Worm (Caenorhabditis elegans): Measurements from ENCODE around the gene trxr-2.
A peak's percentile ranks its signal among the peaks of the same experiment; 100 is the strongest.

trxr-2 gene

ce11 chrIII:8933696-8934095 lies 20.1 kb downstream of the trxr-2 start:
- TF ChIP-seq ceh-82 (tag; optimal IDR thresholded peaks at IDR 0.05) (peak in 1 of 3 experiments; percentile 14), lsy-2 (tag; optimal IDR thresholded peaks at IDR 0.05) (peak in 1 of 2 experiments; percentile 21), ceh-8 (GFP tag; optimal IDR thresholded peaks at IDR 0.05) (no peak), nhr-71 (tag; optimal IDR thresholded peaks at IDR 0.05) (peak; percentile 0), lin-14 (GFP tag; optimal IDR thresholded peaks at IDR 0.05) (peak; percentile 54)

DNA sequence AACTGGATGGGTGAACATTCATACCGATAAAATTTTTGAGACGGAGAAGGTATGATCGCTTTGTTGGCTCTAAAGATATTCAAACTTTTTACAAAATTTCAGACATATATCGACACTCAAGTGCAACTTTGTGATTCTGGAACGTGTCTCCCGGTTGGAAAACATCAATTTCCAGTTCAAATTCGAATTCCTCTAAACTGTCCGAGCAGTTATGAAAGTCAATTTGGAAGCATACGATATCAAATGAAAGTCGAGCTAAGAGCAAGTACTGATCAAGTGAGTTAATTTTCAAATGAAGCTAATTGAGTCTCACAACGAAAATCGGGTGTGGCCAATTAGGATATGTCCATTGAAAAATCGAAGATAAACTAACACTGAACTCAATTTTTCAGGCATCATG lies 20.8 kb downstream of the trxr-2 start:
- TF ChIP-seq efl-1 (optimal IDR thresholded peaks at IDR 0.05), result no peak
- TF ChIP-seq efl-1 (GFP tag; optimal IDR thresholded peaks at IDR 0.05 in 1 of 2), result peak in 1 of 2 experiments; percentile 91
- no peak for TF ChIP-seq ceh-88 (GFP tag; IDR thresholded peaks at IDR 0.05)

- peak; percentile 73 for TF ChIP-seq xbp-1 (tag; optimal IDR thresholded peaks at IDR 0.05)
- peak; percentile 72 for TF ChIP-seq skn-1 (tag; optimal IDR thresholded peaks at IDR 0.05)
- no peak for TF ChIP-seq mef-2 (tag; optimal IDR thresholded peaks at IDR 0.05)
- TF ChIP-seq ets-5 (GFP tag; IDR thresholded peaks at IDR 0.05), result no peak
- peak; percentile 27 for TF ChIP-seq aly-2 (tag; optimal IDR thresholded peaks at IDR 0.05)
- peak; percentile 18 for TF ChIP-seq nhr-237 (tag; optimal IDR thresholded peaks at IDR 0.05)
- TF ChIP-seq mep-1 (tag; optimal IDR thresholded peaks at IDR 0.05), result peak; percentile 83
- no peak for TF ChIP-seq hlh-17 (GFP tag; optimal IDR thresholded peaks at IDR 0.05; ENCODE audit: borderline replicate concordance)
- TF ChIP-seq efl-3 (GFP tag; optimal IDR thresholded peaks at IDR 0.05), result no peak
- TF ChIP-seq unc-86 (tag; optimal IDR thresholded peaks at IDR 0.05), result peak; percentile 61
- TF ChIP-seq rnt-1 (tag; optimal IDR thresholded peaks at IDR 0.05), result peak; percentile 86
- peak; percentile 38; the same call in 1 of the 2 replicates for TF ChIP-seq mab-9 (GFP tag; IDR thresholded peaks at IDR 0.05)
- TF ChIP-seq ceh-82 (tag; optimal IDR thresholded peaks at IDR 0.05), result peak; percentile 27 to 74 (median 58)
- peak; percentile 32; the same call in 1 of the 2 replicates for TF ChIP-seq ceh-88 (GFP tag; IDR thresholded peaks at IDR 0.05)
- peak; percentile 54 for TF ChIP-seq nhr-77 (tag; optimal IDR thresholded peaks at IDR 0.05)
- no peak for TF ChIP-seq nhr-84 (tag; optimal IDR thresholded peaks at IDR 0.05)
- peak; percentile 68 for TF ChIP-seq fkh-8 (tag; optimal IDR thresholded peaks at IDR 0.05)
- TF ChIP-seq egl-13 (tag; optimal IDR thresholded peaks at IDR 0.05), result peak; percentile 57
- no peak for TF ChIP-seq vab-15 (tag; optimal IDR thresholded peaks at IDR 0.05)
- TF ChIP-seq isw-1 (GFP tag; IDR thresholded peaks at IDR 0.05), result peak; percentile 35
- peak; percentile 36 for TF ChIP-seq jun-1 (tag; optimal IDR thresholded peaks at IDR 0.05)
- peak; percentile 72 to 85 for TF ChIP-seq lsy-2 (tag; optimal IDR thresholded peaks at IDR 0.05)
- peak; percentile 68 for TF ChIP-seq pag-3 (tag; optimal IDR thresholded peaks at IDR 0.05; ENCODE audit: borderline replicate concordance, insufficient read depth)
- peak; percentile 65 for TF ChIP-seq nhr-90 (tag; optimal IDR thresholded peaks at IDR 0.05; ENCODE audit: poor library complexity)
- peak in 1 of 2 experiments; percentile 82 for TF ChIP-seq mdl-1 (tag; optimal IDR thresholded peaks at IDR 0.05)
- TF ChIP-seq nhr-20 (tag; optimal IDR thresholded peaks at IDR 0.05), result peak; percentile 79
- no peak for TF ChIP-seq fkh-10 (GFP tag; optimal IDR thresholded peaks at IDR 0.05)
- TF ChIP-seq hlh-4 (tag; optimal IDR thresholded peaks at IDR 0.05), result no peak
- peak; percentile 7 for TF ChIP-seq zag-1 (tag; optimal IDR thresholded peaks at IDR 0.05)
- TF ChIP-seq tbx-2 (tag; optimal IDR thresholded peaks at IDR 0.05), result peak; percentile 73
- TF ChIP-seq lin-15B (tag; optimal IDR thresholded peaks at IDR 0.05), result no peak
- TF ChIP-seq elt-2 (tag; optimal IDR thresholded peaks at IDR 0.05), result peak; percentile 50
- TF ChIP-seq lir-3 (tag; optimal IDR thresholded peaks at IDR 0.05; ENCODE audit: poor library complexity), result peak; percentile 49
- peak; percentile 55 to 71 for TF ChIP-seq efl-1 (optimal IDR thresholded peaks at IDR 0.05)
- peak; percentile 47 to 97 for TF ChIP-seq efl-1 (GFP tag; optimal IDR thresholded peaks at IDR 0.05 in 1 of 2)
- peak; percentile 78 for TF ChIP-seq C16A3.4 (tag; optimal IDR thresholded peaks at IDR 0.05)
- TF ChIP-seq dsc-1 (tag; optimal IDR thresholded peaks at IDR 0.05), result peak; percentile 65
- peak; percentile 86 for TF ChIP-seq snu-23 (GFP tag; optimal IDR thresholded peaks at IDR 0.05)
- TF ChIP-seq zip-4 (GFP tag; optimal IDR thresholded peaks at IDR 0.05), result no peak
- TF ChIP-seq unc-98 (GFP tag; IDR thresholded peaks at IDR 0.05), result no peak
- TF ChIP-seq unc-130 (tag; optimal IDR thresholded peaks at IDR 0.05), result peak; percentile 32
- TF ChIP-seq snpc-4 (tag; optimal IDR thresholded peaks at IDR 0.05), result peak; percentile 52
- TF ChIP-seq elt-3 (tag; optimal IDR thresholded peaks at IDR 0.05), result peak in 2 of 6 experiments; percentile 4 to 11
- peak; percentile 76 for TF ChIP-seq lin-13 (GFP tag; optimal IDR thresholded peaks at IDR 0.05)
- peak; percentile 9 for TF ChIP-seq ceh-8 (GFP tag; optimal IDR thresholded peaks at IDR 0.05)
Measured at ce11 chrIII:8937571-8937970, 24.0 kb downstream of the trxr-2 start.
